Worm (Caenorhabditis elegans) whole organism, L2 larva: ENCODE data around the gene T20D4.12.

Source experiments
- ama-1 ChIP-seq: fragments of 150-350 bp; optimal IDR thresholded peaks from 2 replicates; lab custom pipeline; 2018; ENCODE audit warnings: inconsistent platforms
- unc-55 ChIP-seq: fragments of 150-350 bp; sonication (generic microtip); optimal IDR thresholded peaks from 3 replicates; lab custom pipeline; 2014; ENCODE audit warnings: missing biosample characterization, missing genetic modification reagents, missing genetic modification characterization
- unc-62 ChIP-seq: fragments of 150-350 bp; optimal IDR thresholded peaks from 2 replicates; lab custom pipeline; 2014; ENCODE audit warnings: missing biosample characterization, missing genetic modification reagents, missing genetic modification characterization

- TF ChIP-seq unc-55 (GFP tag; lab: Kevin White, UChicago), result no peak
- no peak for TF ChIP-seq unc-62 (GFP tag; lab: Kevin White, UChicago)
- no peak for TF ChIP-seq ama-1
Observed at ce11 chrV:3424341-3424740, 27.5 kb downstream of the T20D4.12 start, which contains the start of gene srab-21.
